Fruit fly (Drosophila melanogaster) whole organism, wandering third instar larva: ENCODE results near the gene EMC4.

ENCODE experiments used
- Abd-B ChIP-seq: fragments of >200 bp; optimal IDR thresholded peaks from 2 replicates; lab custom pipeline; 2017; ENCODE audit warnings: missing biosample characterization, missing genetic modification characterization
- CG32264 ChIP-seq: fragments of 200-800 bp; sonication (Bioruptor generic); optimal IDR thresholded peaks from 2 replicates; lab custom pipeline; 2016; ENCODE audit warnings: missing biosample characterization, missing genetic modification characterization
- CrebA ChIP-seq: fragments of 200-800 bp; sonication (Bioruptor generic); optimal IDR thresholded peaks from 2 replicates; lab custom pipeline; 2016; ENCODE audit warnings: missing biosample characterization, mild to moderate bottlenecking, missing genetic modification characterization, borderline replicate concordance
- Dfd ChIP-seq: fragments of >200 bp; optimal IDR thresholded peaks from 2 replicates; lab custom pipeline; 2017; ENCODE audit warnings: missing biosample characterization, missing genetic modification characterization
- Dif ChIP-seq: fragments of 200-275, 200-300 bp; sonication (Bioruptor generic); optimal IDR thresholded peaks from 2 replicates; lab custom pipeline; 2018; ENCODE audit warnings: missing biosample characterization, missing genetic modification characterization; ENCODE audit not compliant: partially characterized antibody
- GATAd ChIP-seq: sonication (Bioruptor generic); optimal IDR thresholded peaks from 2 replicates; lab custom pipeline; 2016; ENCODE audit warnings: missing biosample characterization, missing genetic modification characterization
- HLH106 ChIP-seq: fragments of 200-800 bp; optimal IDR thresholded peaks from 3 replicates; lab custom pipeline; 2019; ENCODE audit warnings: missing biosample characterization, mild to moderate bottlenecking, missing genetic modification characterization, moderate library complexity
- Hnf4 ChIP-seq: fragments of 200-800 bp; sonication (Bioruptor generic); optimal IDR thresholded peaks from 2 replicates; lab custom pipeline; 2016; ENCODE audit warnings: missing biosample characterization, mild to moderate bottlenecking, missing genetic modification characterization
- Hr78 ChIP-seq: fragments of >200 bp; optimal IDR thresholded peaks from 2 replicates; lab custom pipeline; 2017; ENCODE audit warnings: missing biosample characterization, missing genetic modification characterization
- Hr83 ChIP-seq: fragments of 200-300 bp; sonication (Bioruptor generic); optimal IDR thresholded peaks from 2 replicates; lab custom pipeline; 2016; ENCODE audit warnings: missing biosample characterization, mild to moderate bottlenecking, missing genetic modification characterization, moderate library complexity; ENCODE audit not compliant: poor library complexity, severe bottlenecking
- Jra ChIP-seq: sonication (Bioruptor generic); optimal IDR thresholded peaks from 2 replicates; lab custom pipeline; 2016; ENCODE audit warnings: missing biosample characterization, missing genetic modification characterization
- Mio ChIP-seq: sonication (Bioruptor generic); optimal IDR thresholded peaks from 2 replicates; lab custom pipeline; 2016; ENCODE audit warnings: missing biosample characterization, missing genetic modification characterization
- Myc ChIP-seq: fragments of >200 bp; optimal IDR thresholded peaks from 2 replicates; lab custom pipeline; 2017
- N ChIP-seq: fragments of >200 bp; optimal IDR thresholded peaks from 2 replicates; lab custom pipeline; 2018; ENCODE audit warnings: missing biosample characterization, missing external identifiers, missing genetic modification characterization
- OdsH ChIP-seq: fragments of 200-800 bp; sonication (Bioruptor generic); optimal IDR thresholded peaks from 2 replicates; lab custom pipeline; 2016; ENCODE audit warnings: missing biosample characterization, mild to moderate bottlenecking, missing genetic modification characterization
- Rel ChIP-seq, 2 experiments: fragments of 200-800 bp; sonication (Bioruptor generic) in 1 of 2; optimal IDR thresholded peaks; 2 replicates in 1 of 2; 3 replicates in 1 of 2; lab custom pipeline; 2016 to 2019; ENCODE audit warnings: mild to moderate bottlenecking in 2 of 2, missing biosample characterization in 2 of 2, missing genetic modification characterization in 2 of 2, moderate library complexity in 1 of 2
- Sp1 ChIP-seq: fragments of 200-800 bp; sonication (Bioruptor generic); optimal IDR thresholded peaks from 3 replicates; lab custom pipeline; 2019; ENCODE audit warnings: missing biosample characterization, mild to moderate bottlenecking, missing genetic modification characterization, moderate library complexity
- Vsx2 ChIP-seq: fragments of 200-300, 225-300 bp; sonication (Bioruptor generic); optimal IDR thresholded peaks from 2 replicates; lab custom pipeline; 2018; ENCODE audit warnings: missing biosample characterization, missing genetic modification characterization; ENCODE audit not compliant: partially characterized antibody
- br ChIP-seq: fragments of 200-800 bp; sonication (Bioruptor generic); optimal IDR thresholded peaks from 2 replicates; lab custom pipeline; 2016; ENCODE audit warnings: missing biosample characterization, missing genetic modification characterization
- brk ChIP-seq: fragments of 200-800 bp; sonication (Bioruptor generic); optimal IDR thresholded peaks from 2 replicates; lab custom pipeline; 2016; ENCODE audit warnings: missing biosample characterization, mild to moderate bottlenecking, missing genetic modification characterization
- dl ChIP-seq, 2 experiments: fragments of 175-275, 200-275 bp in 1 of 2; fragments of 200-275 bp in 1 of 2; sonication (Bioruptor generic); optimal IDR thresholded peaks; lab custom pipeline; 2018; ENCODE audit warnings: mild to moderate bottlenecking in 2 of 2, missing biosample characterization in 2 of 2, missing genetic modification characterization in 2 of 2, moderate library complexity in 2 of 2; ENCODE audit not compliant: partially characterized antibody in 2 of 2, insufficient read depth in 1 of 2
- dsf ChIP-seq: sonication (Bioruptor generic); optimal IDR thresholded peaks from 2 replicates; lab custom pipeline; 2016; ENCODE audit warnings: missing biosample characterization, missing genetic modification characterization, borderline replicate concordance
- ey ChIP-seq: fragments of 200-800 bp; sonication (Bioruptor generic); optimal IDR thresholded peaks from 2 replicates; lab custom pipeline; 2016; ENCODE audit warnings: missing biosample characterization, missing genetic modification characterization
- foxo ChIP-seq, 2 experiments: fragments of 200-800 bp; sonication (Bioruptor generic); optimal IDR thresholded peaks; 2 replicates in 1 of 2; 3 replicates in 1 of 2; lab custom pipeline; 2016 to 2017; ENCODE audit warnings: missing biosample characterization in 2 of 2, missing genetic modification characterization in 2 of 2
- fru ChIP-seq: fragments of 200-800 bp; sonication (Bioruptor generic); optimal IDR thresholded peaks from 3 replicates; lab custom pipeline; 2016; ENCODE audit warnings: missing biosample characterization, mild to moderate bottlenecking, missing genetic modification characterization
- h ChIP-seq: fragments of 200-800 bp; sonication (Bioruptor generic); optimal IDR thresholded peaks from 3 replicates; lab custom pipeline; 2016; ENCODE audit warnings: missing biosample characterization, mild to moderate bottlenecking, missing genetic modification characterization
- jim ChIP-seq: fragments of 175-275, 200-325 bp; sonication (Bioruptor generic); optimal IDR thresholded peaks from 2 replicates; lab custom pipeline; 2016; ENCODE audit warnings: missing biosample characterization, mild to moderate bottlenecking, missing genetic modification characterization
- lola ChIP-seq: fragments of >200 bp; optimal IDR thresholded peaks from 2 replicates; lab custom pipeline; 2017; ENCODE audit warnings: missing biosample characterization, missing genetic modification characterization
- pan ChIP-seq: fragments of >200 bp; optimal IDR thresholded peaks from 2 replicates; lab custom pipeline; 2017
- psq ChIP-seq: fragments of 200-800 bp; sonication (Bioruptor generic); optimal IDR thresholded peaks from 3 replicates; lab custom pipeline; 2017; ENCODE audit warnings: missing biosample characterization, mild to moderate bottlenecking, missing genetic modification characterization, moderate library complexity
- rgr ChIP-seq: fragments of 200-800 bp; sonication (Bioruptor generic); optimal IDR thresholded peaks from 3 replicates; lab custom pipeline; 2016; ENCODE audit warnings: missing biosample characterization, mild to moderate bottlenecking, missing genetic modification characterization
- sage ChIP-seq: fragments of 200-800 bp; sonication (Bioruptor generic); optimal IDR thresholded peaks from 2 replicates; lab custom pipeline; 2016; ENCODE audit warnings: missing biosample characterization, mild to moderate bottlenecking, missing genetic modification characterization
- sv ChIP-seq: fragments of 200-800 bp; sonication (Bioruptor generic); optimal IDR thresholded peaks from 3 replicates; lab custom pipeline; 2016; ENCODE audit warnings: missing biosample characterization, missing genetic modification characterization
- tai ChIP-seq: sonication (Bioruptor generic); optimal IDR thresholded peaks from 2 replicates; lab custom pipeline; 2016; ENCODE audit warnings: missing biosample characterization, missing genetic modification characterization
- usp ChIP-seq: fragments of >200 bp; optimal IDR thresholded peaks from 2 replicates; lab custom pipeline; 2017; ENCODE audit warnings: missing biosample characterization, missing genetic modification characterization
- woc ChIP-seq: sonication (Bioruptor generic); optimal IDR thresholded peaks from 2 replicates; lab custom pipeline; 2016; ENCODE audit warnings: missing biosample characterization, mild to moderate bottlenecking, missing genetic modification characterization

The EMC4 gene

dm6 chr3L:22835144-22835964, 32.7 kb downstream of the EMC4 start, which contains the start of gene jim (continued):
- TF ChIP-seq tai (GFP tag; lab: Kevin White, UChicago) (no peak), Hnf4 (peak; percentile 57), psq (peak; percentile 95), fru (GFP tag; lab: Kevin White, UChicago) (peak; percentile 15)
- TF ChIP-seq, all 38 proteins: peak for 24

DNA sequence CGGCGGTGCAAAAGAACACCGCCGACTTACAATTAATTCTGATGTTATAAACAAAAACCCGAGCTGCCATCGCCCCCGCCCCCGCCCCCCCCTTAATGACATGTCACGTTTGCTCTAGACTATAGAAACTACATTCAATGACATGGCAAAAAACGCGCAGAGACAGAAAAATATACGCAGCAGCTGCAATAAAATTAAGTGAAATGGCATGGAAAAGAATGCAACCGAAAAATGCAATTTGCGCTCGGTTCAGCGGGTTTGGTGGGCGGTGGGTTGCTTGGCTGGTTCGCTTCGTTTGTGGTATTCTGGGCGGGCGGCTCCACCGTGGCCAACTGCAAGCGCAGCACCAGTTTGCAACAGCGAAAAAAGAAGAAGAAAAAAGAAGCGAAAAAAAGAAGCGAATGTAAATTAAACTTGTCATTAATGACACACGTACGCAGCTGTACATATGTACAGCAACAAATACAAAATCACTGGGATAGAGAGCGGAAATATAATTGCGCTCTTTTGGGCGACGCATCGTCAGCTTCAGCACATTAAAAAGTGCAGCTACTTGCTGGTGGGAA, 37.8 kb downstream of the EMC4 start:
- TF ChIP-seq Abd-B (no peak), N (no peak), pan (lab: Kevin White, UChicago) (no peak), Dfd (GFP tag; lab: Kevin White, UChicago) (peak; percentile 84), usp (GFP tag; lab: Kevin White, UChicago) (no peak), Jra (GFP tag; lab: Kevin White, UChicago) (no peak), CrebA (GFP tag; lab: Kevin White, UChicago) (no peak), foxo (GFP tag; optimal IDR thresholded peaks at IDR 0.05; lab: Kevin White, UChicago) (no peak), rgr (GFP tag; lab: Kevin White, UChicago) (no peak)

DNA sequence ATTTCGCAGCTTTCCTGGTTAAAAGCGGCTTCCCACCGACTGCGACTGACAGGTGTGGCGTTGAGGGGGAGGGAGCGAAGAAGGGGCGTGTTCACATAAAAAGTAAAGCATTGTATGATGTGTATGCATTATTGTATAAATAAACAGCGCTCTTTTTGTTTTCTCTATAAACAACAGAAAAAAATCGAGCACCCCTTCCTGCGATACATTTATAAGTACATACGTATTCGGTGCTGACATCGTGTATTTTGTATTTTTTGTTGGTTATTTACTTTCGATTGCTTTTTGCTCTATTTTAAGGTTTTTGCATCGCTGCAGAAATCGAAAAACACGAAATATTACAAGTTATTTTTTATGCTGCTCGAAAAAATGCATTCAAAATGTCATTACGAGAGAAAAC, 41.8 kb downstream of the EMC4 start:
- no peak for TF ChIP-seq psq
- TF ChIP-seq lola (GFP tag; lab: Kevin White, UChicago): no peak
- no peak for TF ChIP-seq Jra (GFP tag; lab: Kevin White, UChicago)
- TF ChIP-seq brk (GFP tag; lab: Kevin White, UChicago): no peak
- TF ChIP-seq Hnf4: peak; percentile 8
- TF ChIP-seq fru (GFP tag; lab: Kevin White, UChicago): peak; percentile 15
- peak; percentile 27 for TF ChIP-seq h (GFP tag; lab: Kevin White, UChicago)
- peak; percentile 67 for TF ChIP-seq Hr83 (GFP tag; lab: Kevin White, UChicago)
- TF ChIP-seq rgr (GFP tag; lab: Kevin White, UChicago): peak; percentile 49
- TF ChIP-seq CrebA (GFP tag; lab: Kevin White, UChicago): no peak
- TF ChIP-seq sage (GFP tag; lab: Kevin White, UChicago): no peak
- TF ChIP-seq jim: peak; percentile 76
- TF ChIP-seq Rel (GFP tag; optimal IDR thresholded peaks at IDR 0.05; lab: Kevin White, UChicago): no peak
- no peak for TF ChIP-seq Rel (tag; optimal IDR thresholded peaks at IDR 0.05; lab: Kevin White, UChicago)
- no peak for TF ChIP-seq Dfd (GFP tag; lab: Kevin White, UChicago)
- TF ChIP-seq, all 38 proteins: peak for 6

- TF ChIP-seq ey (GFP tag; lab: Kevin White, UChicago) (no peak), Hr83 (GFP tag; lab: Kevin White, UChicago) (peak; percentile 75), sv (GFP tag; lab: Kevin White, UChicago) (no peak), Vsx2 (GFP tag; lab: Kevin White, UChicago) (peak; percentile 95), Dif (GFP tag; lab: Kevin White, UChicago) (peak; percentile 99), GATAd (GFP tag; lab: Kevin White, UChicago) (no peak), sage (GFP tag; lab: Kevin White, UChicago) (peak; percentile 36), Mio (GFP tag; lab: Kevin White, UChicago) (no peak), Hr78 (GFP tag; lab: Kevin White, UChicago) (no peak), dl (GFP tag; optimal IDR thresholded peaks at IDR 0.05; lab: Kevin White, UChicago; ENCODE audit: insufficient read depth in 1 of 2, partially characterized antibody in 2 of 2) (peak; percentile 88 to 98), lola (GFP tag; lab: Kevin White, UChicago) (no peak), Dfd (GFP tag; lab: Kevin White, UChicago) (no peak), CrebA (GFP tag; lab: Kevin White, UChicago) (peak; percentile 96), brk (GFP tag; lab: Kevin White, UChicago) (peak; percentile 81), jim (peak; percentile 95), Myc (lab: Kevin White, UChicago) (no peak), Sp1 (GFP tag; lab: Kevin White, UChicago) (peak; percentile 69), HLH106 (tag; lab: Kevin White, UChicago) (peak; percentile 28), usp (GFP tag; lab: Kevin White, UChicago) (no peak), Jra (GFP tag; lab: Kevin White, UChicago) (peak; percentile 76), Abd-B (no peak), psq (peak; percentile 80), br (GFP tag; lab: Kevin White, UChicago) (peak; percentile 43), Rel (GFP tag; optimal IDR thresholded peaks at IDR 0.05; lab: Kevin White, UChicago) (peak; percentile 96), Rel (tag; optimal IDR thresholded peaks at IDR 0.05; lab: Kevin White, UChicago) (peak; percentile 41), N (peak; percentile 67), tai (GFP tag; lab: Kevin White, UChicago) (peak; percentile 50), h (GFP tag; lab: Kevin White, UChicago) (peak; percentile 76), dsf (GFP tag; lab: Kevin White, UChicago) (no peak), OdsH (GFP tag; lab: Kevin White, UChicago) (peak; percentile 51), fru (GFP tag; lab: Kevin White, UChicago) (peak; percentile 58), pan (lab: Kevin White, UChicago) (no peak), CG32264 (GFP tag; lab: Kevin White, UChicago) (no peak), foxo (GFP tag; optimal IDR thresholded peaks at IDR 0.05; lab: Kevin White, UChicago) (peak; percentile 37 to 52), woc (GFP tag; lab: Kevin White, UChicago) (no peak), rgr (GFP tag; lab: Kevin White, UChicago) (peak; percentile 47)
Measured at dm6 chr3L:22824668-22825192, 43.3 kb downstream of the EMC4 start.
